Worm (Caenorhabditis elegans): ENCODE results near the gene C15B12.9.

DNA sequence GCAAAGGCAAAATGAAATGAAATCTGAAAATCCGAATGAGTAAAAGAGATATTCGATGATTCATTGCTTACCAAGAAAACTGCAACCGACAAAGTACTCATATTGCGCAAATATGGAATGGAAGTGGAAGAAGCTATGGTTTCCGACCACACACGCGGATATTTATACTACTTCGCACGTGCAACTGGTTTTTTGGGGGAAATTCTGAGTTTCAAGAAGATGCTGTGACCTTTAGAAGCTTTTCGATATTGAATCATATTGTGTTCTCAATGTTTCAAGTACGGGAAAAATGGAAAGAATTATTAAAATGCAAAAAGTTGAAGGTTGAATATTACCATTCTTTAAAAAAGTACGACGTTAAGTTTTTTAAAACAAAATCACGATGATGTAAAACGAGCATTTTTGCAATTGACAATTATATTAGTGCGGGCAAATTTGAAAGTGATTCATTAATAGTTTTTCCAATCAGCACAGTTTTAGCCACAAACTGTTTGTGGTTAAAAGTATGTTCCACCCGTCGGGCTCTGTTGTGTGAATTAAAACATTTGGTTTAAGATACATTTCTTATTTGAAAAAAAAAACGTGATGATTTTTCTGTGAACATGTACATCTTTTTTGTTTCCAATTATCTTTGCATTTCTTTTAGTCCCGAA lies 17.6 kb upstream of the C15B12.9 start, which contains the start of the genes grl-6 and K10C2.6:
- TF ChIP-seq T23F11.4 (GFP tag; optimal IDR thresholded peaks at IDR 0.05) = no peak
- TF ChIP-seq C38D4.7 (GFP tag; optimal IDR thresholded peaks at IDR 0.05) = no peak
- TF ChIP-seq ceh-48 (tag; optimal IDR thresholded peaks at IDR 0.05) = no peak
- no peak for TF ChIP-seq dmd-4 (tag; optimal IDR thresholded peaks at IDR 0.05; ENCODE audit: borderline replicate concordance)
- no peak for TF ChIP-seq ceh-19 (GFP tag; optimal IDR thresholded peaks at IDR 0.05)
- no peak for TF ChIP-seq nhr-11 (tag; optimal IDR thresholded peaks at IDR 0.05)
- no peak for TF ChIP-seq syd-9 (tag; optimal IDR thresholded peaks at IDR 0.05)
- TF ChIP-seq ama-1 (optimal IDR thresholded peaks at IDR 0.05) = no peak

Data from whole organism, late embryonic.